Fruit fly (Drosophila melanogaster) whole organism, adult: ENCODE results near the gene CG17271.

ENCODE experiments used
- CG11617 ChIP-seq: fragments of 200-800 bp; sonication (Bioruptor generic); optimal IDR thresholded peaks from 2 replicates; lab custom pipeline; 2017; ENCODE audit warnings: mild to moderate bottlenecking, missing biosample characterization, missing genetic modification reagents, missing genetic modification characterization
- CG12768 ChIP-seq: fragments of 200-800 bp; sonication (Bioruptor generic); optimal IDR thresholded peaks from 2 replicates; lab custom pipeline; 2017; ENCODE audit warnings: missing biosample characterization, missing genetic modification characterization, mild to moderate bottlenecking, moderate library complexity, missing genetic modification reagents
- CG14711 ChIP-seq: fragments of 200-800 bp; sonication (Bioruptor generic); optimal IDR thresholded peaks from 2 replicates; lab custom pipeline; 2018; ENCODE audit warnings: missing biosample characterization, mild to moderate bottlenecking, missing genetic modification characterization, moderate library complexity
- CG1620 ChIP-seq: fragments of 200-800 bp; sonication (Bioruptor generic); optimal IDR thresholded peaks from 2 replicates; lab custom pipeline; 2016; ENCODE audit warnings: missing biosample characterization, missing genetic modification characterization
- CG33017 ChIP-seq: fragments of 200-800 bp; sonication (Bioruptor generic); optimal IDR thresholded peaks from 2 replicates; lab custom pipeline; 2018; ENCODE audit warnings: missing biosample characterization, mild to moderate bottlenecking, missing genetic modification characterization, moderate library complexity
- CG5204 ChIP-seq: fragments of 200-800 bp; sonication (Bioruptor generic); optimal IDR thresholded peaks from 2 replicates; lab custom pipeline; 2016; ENCODE audit warnings: missing biosample characterization, missing genetic modification characterization
- CG7045 ChIP-seq: fragments of 200-800 bp; sonication (Bioruptor generic); optimal IDR thresholded peaks from 2 replicates; lab custom pipeline; 2017; ENCODE audit warnings: missing biosample characterization, mild to moderate bottlenecking, missing genetic modification characterization
- CG7101 ChIP-seq: fragments of 200-800 bp; sonication (Bioruptor generic); optimal IDR thresholded peaks from 2 replicates; lab custom pipeline; 2018; ENCODE audit warnings: missing biosample characterization, mild to moderate bottlenecking, missing genetic modification characterization, moderate library complexity
- Clk ChIP-seq: fragments of 200-800 bp; sonication (Bioruptor generic); optimal IDR thresholded peaks from 2 replicates; lab custom pipeline; 2017; ENCODE audit warnings: missing biosample characterization, missing genetic modification characterization
- Crg-1 ChIP-seq: fragments of 200-800 bp; sonication (Bioruptor generic); optimal IDR thresholded peaks from 2 replicates; lab custom pipeline; 2016; ENCODE audit warnings: missing biosample characterization, missing genetic modification characterization
- Hr96 ChIP-seq: fragments of 200-800 bp; sonication (Bioruptor generic); optimal IDR thresholded peaks from 2 replicates; lab custom pipeline; 2016; ENCODE audit warnings: missing biosample characterization, missing genetic modification characterization
- Mnt ChIP-seq: fragments of 200-800 bp; sonication (Bioruptor generic); optimal IDR thresholded peaks from 2 replicates; lab custom pipeline; 2016; ENCODE audit warnings: missing biosample characterization, mild to moderate bottlenecking, missing genetic modification characterization
- bab1 ChIP-seq: fragments of 200-800 bp; sonication (Bioruptor generic); optimal IDR thresholded peaks from 3 replicates; lab custom pipeline; 2019; ENCODE audit warnings: missing biosample characterization, mild to moderate bottlenecking, missing genetic modification characterization, moderate library complexity
- cic ChIP-seq: fragments of 200-800 bp; sonication (Bioruptor generic); optimal IDR thresholded peaks from 2 replicates; lab custom pipeline; 2017; ENCODE audit warnings: missing biosample characterization, mild to moderate bottlenecking, missing genetic modification characterization, moderate library complexity
- cnc ChIP-seq, 2 experiments: fragments of >200 bp; optimal IDR thresholded peaks; 2 replicates each; lab custom pipeline; 2017
- kay ChIP-seq: fragments of 200-800 bp; sonication (Bioruptor generic); peaks from one replicate; lab custom pipeline; 2016; ENCODE audit warnings: missing biosample characterization, missing genetic modification characterization, borderline replicate concordance
- ovo ChIP-seq: fragments of 200-800 bp; sonication (Bioruptor generic); optimal IDR thresholded peaks from 2 replicates; lab custom pipeline; 2016; ENCODE audit warnings: missing biosample characterization, missing genetic modification characterization
- pad ChIP-seq: fragments of 200-800 bp; sonication (Bioruptor generic); optimal IDR thresholded peaks from 3 replicates; lab custom pipeline; 2017; ENCODE audit warnings: missing biosample characterization, missing genetic modification characterization, mild to moderate bottlenecking, moderate library complexity, missing genetic modification reagents
- tj ChIP-seq: fragments of 200-800 bp; sonication (Bioruptor generic); optimal IDR thresholded peaks from 3 replicates; lab custom pipeline; 2017; ENCODE audit warnings: missing biosample characterization, mild to moderate bottlenecking, missing genetic modification characterization, moderate library complexity
- toe ChIP-seq: fragments of 200-800 bp; sonication (Bioruptor generic); optimal IDR thresholded peaks from 2 replicates; lab custom pipeline; 2016; ENCODE audit warnings: missing biosample characterization, missing genetic modification characterization

The CG17271 gene

dm6 chr3R:20829416-20830131, 7.9 kb upstream of the CG17271 start:
- TF ChIP-seq CG5204, result no peak
- TF ChIP-seq CG11617 (GFP tag; lab: Kevin White, UChicago), result peak; percentile 30
- peak; percentile 3 for TF ChIP-seq CG12768 (GFP tag; lab: Kevin White, UChicago)
- TF ChIP-seq bab1, result no peak
- TF ChIP-seq kay, result peak; percentile 35
- TF ChIP-seq Crg-1 (GFP tag; lab: Kevin White, UChicago), result no peak
- no peak for TF ChIP-seq Hr96
- TF ChIP-seq CG14711 (tag; lab: Kevin White, UChicago), result no peak
- no peak for TF ChIP-seq pad
- no peak for TF ChIP-seq cnc (optimal IDR thresholded peaks at IDR 0.05; lab: Kevin White, UChicago)
- no peak for TF ChIP-seq CG1620 (GFP tag; lab: Kevin White, UChicago)
- peak; percentile 54 for TF ChIP-seq cic
- peak; percentile 11 for TF ChIP-seq CG7045 (GFP tag; lab: Kevin White, UChicago)
- TF ChIP-seq Clk (GFP tag; lab: Kevin White, UChicago), result peak; percentile 8
- no peak for TF ChIP-seq CG33017 (tag; lab: Kevin White, UChicago)
- peak; percentile 98 for TF ChIP-seq Mnt (GFP tag; lab: Kevin White, UChicago)
- peak; percentile 89 for TF ChIP-seq tj (GFP tag; lab: Kevin White, UChicago)
- TF ChIP-seq toe (GFP tag; lab: Kevin White, UChicago), result no peak

dm6 chr3R:20828520-20829415, 7.1 kb upstream of the CG17271 start:
- TF ChIP-seq CG5204 (no peak), toe (GFP tag; lab: Kevin White, UChicago) (no peak), kay (no peak), CG12768 (GFP tag; lab: Kevin White, UChicago) (no peak), tj (GFP tag; lab: Kevin White, UChicago) (peak; percentile 94), bab1 (no peak), CG7045 (GFP tag; lab: Kevin White, UChicago) (no peak), ovo (no peak), Hr96 (no peak), pad (no peak), CG1620 (GFP tag; lab: Kevin White, UChicago) (no peak), cnc (optimal IDR thresholded peaks at IDR 0.05; lab: Kevin White, UChicago) (no peak), CG14711 (tag; lab: Kevin White, UChicago) (no peak), CG11617 (GFP tag; lab: Kevin White, UChicago) (no peak), Mnt (GFP tag; lab: Kevin White, UChicago) (peak; percentile 14), cic (peak; percentile 39), CG7101 (no peak), Clk (GFP tag; lab: Kevin White, UChicago) (no peak), Crg-1 (GFP tag; lab: Kevin White, UChicago) (peak; percentile 45), CG33017 (tag; lab: Kevin White, UChicago) (no peak)

- peak; percentile 32 for TF ChIP-seq CG12768 (GFP tag; lab: Kevin White, UChicago)
- peak; percentile 35 for TF ChIP-seq cic
- peak in 1 of 2 experiments; percentile 23 for TF ChIP-seq cnc (optimal IDR thresholded peaks at IDR 0.05; lab: Kevin White, UChicago)
- TF ChIP-seq CG1620 (GFP tag; lab: Kevin White, UChicago), result no peak
- no peak for TF ChIP-seq Crg-1 (GFP tag; lab: Kevin White, UChicago)
- TF ChIP-seq CG14711 (tag; lab: Kevin White, UChicago), result no peak
- peak; percentile 2 for TF ChIP-seq CG7045 (GFP tag; lab: Kevin White, UChicago)
- no peak for TF ChIP-seq Clk (GFP tag; lab: Kevin White, UChicago)
- no peak for TF ChIP-seq pad
- no peak for TF ChIP-seq Hr96
Measured at dm6 chr3R:20826929-20827328, 5.3 kb upstream of the CG17271 start.

- TF ChIP-seq toe (GFP tag; lab: Kevin White, UChicago) (no peak), CG33017 (tag; lab: Kevin White, UChicago) (peak; percentile 1), Hr96 (no peak), bab1 (no peak), CG12768 (GFP tag; lab: Kevin White, UChicago) (no peak), Crg-1 (GFP tag; lab: Kevin White, UChicago) (no peak), CG1620 (GFP tag; lab: Kevin White, UChicago) (no peak), CG11617 (GFP tag; lab: Kevin White, UChicago) (no peak), pad (no peak), kay (no peak), cnc (optimal IDR thresholded peaks at IDR 0.05; lab: Kevin White, UChicago) (no peak), CG5204 (no peak), cic (no peak), CG7045 (GFP tag; lab: Kevin White, UChicago) (no peak), Mnt (GFP tag; lab: Kevin White, UChicago) (peak; percentile 27), CG7101 (no peak)
Measured at dm6 chr3R:20823704-20824454, 2.2 kb upstream of the CG17271 start, which contains the start of gene CG17272. CG17272 (minus strand) TSS chr3R:20824239.

dm6 chr3R:20818689-20819088, 3.0 kb downstream of the CG17271 start, which contains the start of gene CG17270:
CG17270 (minus strand) TSS chr3R:20818929.
- TF ChIP-seq CG33017 (tag; lab: Kevin White, UChicago) (no peak), Mnt (GFP tag; lab: Kevin White, UChicago) (peak; percentile 6)
